Worm (Caenorhabditis elegans) whole organism, midembryonic: ENCODE measurements around the gene mppb-1.

Experiments
- klf-2 ChIP-seq: fragments of 200-800 bp; sonication (Bioruptor generic); conservative IDR thresholded peaks from 2 replicates; pipeline ENCODE4 v1.3.6; 2022; ENCODE audit warnings: missing genetic modification reagents, missing genetic modification characterization, missing compliant biosample characterization
- ref-1 ChIP-seq: fragments of 200-800 bp; sonication (Bioruptor generic); conservative IDR thresholded peaks from 2 replicates; pipeline ENCODE4 v1.3.6; 2022; ENCODE audit warnings: missing genetic modification reagents, missing genetic modification characterization, missing compliant biosample characterization

ce11 chrIV:9093932-9094331 lies 19.5 kb downstream of the mppb-1 start, which contains the start of gene lpl-1:
- TF ChIP-seq klf-2 (GFP tag; lab: Robert Waterston, UW) (no peak), ref-1 (GFP tag; lab: Robert Waterston, UW) (no peak)
